Fruit fly (Drosophila melanogaster) whole organism: ENCODE results near the gene Ccn.

Source experiments
- CG8478 ChIP-seq: fragments of >200 bp; optimal IDR thresholded peaks from 2 replicates; lab custom pipeline; 2018; ENCODE audit warnings: inconsistent platforms
- Dll ChIP-seq: fragments of >200 bp; optimal IDR thresholded peaks from 2 replicates; lab custom pipeline; 2017
- pan ChIP-seq: fragments of >200 bp; optimal IDR thresholded peaks from 2 replicates; lab custom pipeline; 2017
- psq ChIP-seq: fragments of >200 bp; optimal IDR thresholded peaks from 2 replicates; lab custom pipeline; 2017
- usp ChIP-seq: fragments of >200 bp; optimal IDR thresholded peaks from 2 replicates; lab custom pipeline; 2017; ENCODE audit warnings: missing biosample characterization, missing genetic modification characterization, mixed read lengths

dm6 chr3L:17659268-17659589 lies 30.6 kb upstream of the Ccn start:
- TF ChIP-seq pan (lab: Kevin White, UChicago) = no peak
- no peak for TF ChIP-seq usp (GFP tag; lab: Kevin White, UChicago)
- no peak for TF ChIP-seq Dll
- no peak for TF ChIP-seq psq
- no peak for TF ChIP-seq CG8478
